Fruit fly (Drosophila melanogaster) whole organism, adult: ENCODE measurements around the gene CG34377.
A peak's percentile ranks its signal among the peaks of the same experiment; 100 is the strongest.

Source experiments
- CG11617 ChIP-seq: fragments of 200-800 bp; sonication (Bioruptor generic); optimal IDR thresholded peaks from 2 replicates; lab custom pipeline; 2017; ENCODE audit warnings: mild to moderate bottlenecking, missing biosample characterization, missing genetic modification reagents, missing genetic modification characterization
- CG12768 ChIP-seq: fragments of 200-800 bp; sonication (Bioruptor generic); optimal IDR thresholded peaks from 2 replicates; lab custom pipeline; 2017; ENCODE audit warnings: missing biosample characterization, missing genetic modification characterization, mild to moderate bottlenecking, moderate library complexity, missing genetic modification reagents
- CG1620 ChIP-seq: fragments of 200-800 bp; sonication (Bioruptor generic); optimal IDR thresholded peaks from 2 replicates; lab custom pipeline; 2016; ENCODE audit warnings: missing biosample characterization, missing genetic modification characterization
- Clk ChIP-seq: fragments of 200-800 bp; sonication (Bioruptor generic); optimal IDR thresholded peaks from 2 replicates; lab custom pipeline; 2017; ENCODE audit warnings: missing biosample characterization, missing genetic modification characterization
- Hr96 ChIP-seq: fragments of 200-800 bp; sonication (Bioruptor generic); optimal IDR thresholded peaks from 2 replicates; lab custom pipeline; 2016; ENCODE audit warnings: missing biosample characterization, missing genetic modification characterization
- Mnt ChIP-seq: fragments of 200-800 bp; sonication (Bioruptor generic); optimal IDR thresholded peaks from 2 replicates; lab custom pipeline; 2016; ENCODE audit warnings: missing biosample characterization, mild to moderate bottlenecking, missing genetic modification characterization
- cnc ChIP-seq, 2 experiments: fragments of >200 bp; optimal IDR thresholded peaks; 2 replicates each; lab custom pipeline; 2017
- toe ChIP-seq: fragments of 200-800 bp; sonication (Bioruptor generic); optimal IDR thresholded peaks from 2 replicates; lab custom pipeline; 2016; ENCODE audit warnings: missing biosample characterization, missing genetic modification characterization

DNA sequence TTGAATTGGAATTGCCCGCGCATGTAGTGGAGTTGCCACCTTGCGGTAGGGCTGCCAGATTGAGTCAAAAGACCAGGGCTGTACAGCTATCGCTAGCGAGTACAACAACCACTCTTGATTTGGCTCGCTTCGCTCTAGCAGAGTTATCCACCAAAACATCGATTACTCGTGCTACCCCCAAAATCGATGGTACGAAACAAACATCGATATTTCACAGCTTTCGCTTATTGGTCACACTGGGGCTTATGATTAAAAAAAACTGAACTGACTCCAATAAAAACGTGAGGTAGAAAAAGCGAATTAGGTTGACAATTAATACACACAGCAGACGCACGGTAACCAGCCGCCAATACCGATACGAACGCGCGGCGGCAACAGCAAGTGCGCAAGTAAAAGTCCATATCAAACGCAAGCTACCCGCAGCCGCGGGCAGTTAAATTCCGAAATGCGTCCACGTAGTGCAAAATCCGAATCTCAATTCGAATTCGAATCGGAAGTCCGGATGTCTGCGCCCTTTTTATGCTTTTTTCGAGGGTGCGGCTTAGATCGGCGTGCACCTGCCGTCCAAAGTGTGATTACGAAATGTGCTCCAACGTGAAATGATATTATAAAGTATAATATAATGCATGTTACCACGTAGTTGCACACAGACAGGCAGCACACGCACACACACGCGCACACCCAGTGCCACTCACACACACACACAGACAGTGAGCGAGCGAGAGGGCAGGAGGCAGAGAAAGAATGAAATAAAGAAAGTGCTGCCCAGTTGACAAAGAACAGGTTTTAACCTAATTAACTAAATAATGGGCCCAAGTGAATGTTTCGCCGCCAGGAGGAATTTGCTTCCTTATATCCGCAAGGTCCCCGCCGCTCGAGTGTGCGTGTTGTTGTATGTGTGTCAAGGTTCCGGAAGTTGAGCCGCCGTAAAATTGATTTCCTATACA, 32.8 kb upstream of the CG34377 start, which contains the start of gene Sar1:
- TF ChIP-seq Hr96 (GFP tag; lab: Kevin White, UChicago) (no peak), CG12768 (GFP tag; lab: Kevin White, UChicago) (peak; percentile 47), Clk (GFP tag; lab: Kevin White, UChicago) (peak; percentile 21), cnc (optimal IDR thresholded peaks at IDR 0.05; lab: Kevin White, UChicago) (no peak), toe (GFP tag; lab: Kevin White, UChicago) (no peak), Mnt (peak; percentile 36), CG11617 (GFP tag; lab: Kevin White, UChicago) (peak; percentile 21), CG1620 (GFP tag; lab: Kevin White, UChicago) (peak; percentile 58)
